Worm (Caenorhabditis elegans) whole organism, L2 larva: ENCODE results near the gene R07C12.1.
"Not testable (repeated sequence)": the region's sequence is repeated elsewhere in the genome, so short reads cannot be mapped to it uniquely, and the experiment has no call there.

Experiments
- ama-1 ChIP-seq: fragments of 150-350 bp; optimal IDR thresholded peaks from 2 replicates; lab custom pipeline; 2018; ENCODE audit warnings: inconsistent platforms
- lsy-2 ChIP-seq, 2 experiments: fragments of 150-350 bp in 1 of 2; sonication (generic microtip) in 1 of 2; optimal IDR thresholded peaks; 2 replicates each; lab custom pipeline; 2014 to 2017; ENCODE audit warnings: missing biosample characterization in 2 of 2, missing genetic modification characterization in 2 of 2
- mbf-1 ChIP-seq: sonication (generic microtip); optimal IDR thresholded peaks from 2 replicates; lab custom pipeline; 2017; ENCODE audit warnings: missing biosample characterization, missing genetic modification characterization
- nhr-10 ChIP-seq: sonication (generic microtip); optimal IDR thresholded peaks from 2 replicates; lab custom pipeline; 2017; ENCODE audit warnings: missing biosample characterization, missing genetic modification characterization
- nhr-237 ChIP-seq: fragments of 150-350 bp; optimal IDR thresholded peaks from 2 replicates; lab custom pipeline; 2014; ENCODE audit warnings: missing biosample characterization, missing genetic modification characterization
- nhr-25 ChIP-seq: fragments of 150-350 bp; sonication (generic microtip); optimal IDR thresholded peaks from 3 replicates; lab custom pipeline; 2014; ENCODE audit warnings: missing biosample characterization, missing genetic modification characterization
- nhr-77 ChIP-seq: fragments of 150-350 bp; optimal IDR thresholded peaks from 2 replicates; lab custom pipeline; 2014; ENCODE audit warnings: missing biosample characterization, missing genetic modification characterization
- unc-39 ChIP-seq: fragments of 150-350 bp; optimal IDR thresholded peaks from 2 replicates; lab custom pipeline; 2014; ENCODE audit warnings: missing biosample characterization, missing genetic modification characterization
- unc-62 ChIP-seq: fragments of 150-350 bp; optimal IDR thresholded peaks from 2 replicates; lab custom pipeline; 2014; ENCODE audit warnings: missing biosample characterization, missing genetic modification reagents, missing genetic modification characterization
- zag-1 ChIP-seq: fragments of 150-350 bp; optimal IDR thresholded peaks from 2 replicates; lab custom pipeline; 2014; ENCODE audit warnings: missing biosample characterization, missing genetic modification characterization
- ztf-1 ChIP-seq: fragments of 200-800 bp; sonication (Bioruptor generic); conservative IDR thresholded peaks from 2 replicates; pipeline ENCODE4 v1.3.6; 2022; ENCODE audit warnings: missing genetic modification characterization, missing compliant biosample characterization

DNA sequence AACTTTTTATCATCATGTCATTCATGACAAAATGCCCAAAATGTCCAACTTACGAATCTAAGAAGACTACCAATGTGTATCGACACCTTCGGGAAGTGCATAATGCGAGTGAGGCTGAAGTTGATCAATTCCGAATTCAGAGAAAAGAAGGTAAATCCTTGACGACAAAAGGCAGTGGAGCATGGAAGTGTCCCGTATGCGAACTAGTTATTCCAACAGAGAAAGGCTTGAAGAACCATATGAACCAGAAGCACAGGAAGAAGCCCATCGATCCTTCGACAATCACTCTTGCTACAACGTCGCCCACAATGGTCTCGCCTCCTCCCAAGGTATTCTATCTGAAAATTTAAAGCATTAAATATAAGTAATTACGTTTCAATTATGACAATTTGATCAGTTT is 33.8 kb downstream of the R07C12.1 start, which contains the start of gene K08D10.11:
- not testable (repeated sequence) for TF ChIP-seq nhr-77 (tag; lab: Kevin White, UChicago); unc-62 (GFP tag; lab: Kevin White, UChicago); lsy-2 (tag; optimal IDR thresholded peaks at IDR 0.05; lab: Kevin White, UChicago); nhr-10 (tag; lab: Kevin White, UChicago); nhr-25; zag-1; ama-1 (lab: Kevin White, UChicago); ztf-1 (GFP tag; lab: Robert Waterston, UW); unc-39 (tag; lab: Kevin White, UChicago); mbf-1 (tag; lab: Kevin White, UChicago); nhr-237 (tag; lab: Kevin White, UChicago)
